Fruit fly (Drosophila melanogaster) whole organism, embryonic: Measurements from ENCODE around the gene Hecw.

ENCODE experiments used
- Antp ChIP-seq: fragments of 200-800 bp; sonication (Bioruptor generic); optimal IDR thresholded peaks from 3 replicates; lab custom pipeline; 2016; ENCODE audit warnings: missing biosample characterization, missing genetic modification characterization
- Asciz ChIP-seq: fragments of 200-800 bp; sonication (Bioruptor generic); optimal IDR thresholded peaks from 2 replicates; lab custom pipeline; 2017; ENCODE audit warnings: missing biosample characterization, mild to moderate bottlenecking, missing genetic modification characterization, missing genetic modification reagents
- BtbVII ChIP-seq: fragments of 200-800 bp; sonication (Bioruptor generic); optimal IDR thresholded peaks from 3 replicates; lab custom pipeline; 2017; ENCODE audit warnings: missing biosample characterization, mild to moderate bottlenecking, missing genetic modification characterization
- CG10321 ChIP-seq: fragments of 200-800 bp; sonication (Bioruptor generic); IDR thresholded peaks from 2 replicates; pipeline ENCODE4 v1.3.6; 2022; ENCODE audit warnings: missing biosample characterization, missing genetic modification characterization
- CG11085 ChIP-seq: fragments of 200-800 bp; sonication (Bioruptor generic); IDR thresholded peaks from 2 replicates; pipeline ENCODE4 v1.3.6; 2022; ENCODE audit warnings: missing biosample characterization, missing genetic modification characterization
- CG11247 ChIP-seq: fragments of 200-800 bp; sonication (Bioruptor generic); IDR thresholded peaks from 2 replicates; pipeline ENCODE4 v1.3.6; 2022; ENCODE audit warnings: missing biosample characterization, missing genetic modification characterization
- CG11560 ChIP-seq: fragments of 200-800 bp; sonication (Bioruptor generic); IDR thresholded peaks from 3 replicates; pipeline ENCODE4 v1.3.6; 2022; ENCODE audit warnings: missing biosample characterization, missing genetic modification characterization
- CG12219 ChIP-seq: fragments of 200-800 bp; sonication (Bioruptor generic); optimal IDR thresholded peaks from 3 replicates; lab custom pipeline; 2018; ENCODE audit warnings: missing biosample characterization, mild to moderate bottlenecking, missing genetic modification characterization
- CG13287 ChIP-seq: fragments of 200-800 bp; sonication (Bioruptor generic); IDR thresholded peaks from 2 replicates; pipeline ENCODE4 v1.3.6; 2022; ENCODE audit warnings: missing biosample characterization, missing genetic modification characterization; ENCODE audit not compliant: partially characterized antibody
- CG13775 ChIP-seq: fragments of 200-800 bp; sonication (Bioruptor generic); optimal IDR thresholded peaks from 3 replicates; lab custom pipeline; 2017; ENCODE audit warnings: missing biosample characterization, mild to moderate bottlenecking, missing genetic modification characterization
- CG1529 ChIP-seq: fragments of 200-800 bp; sonication (Bioruptor generic); optimal IDR thresholded peaks from 3 replicates; lab custom pipeline; 2018; ENCODE audit warnings: missing biosample characterization, missing genetic modification characterization
- CG15601 ChIP-seq: fragments of 200-800 bp; sonication (Bioruptor generic); optimal IDR thresholded peaks from 3 replicates; lab custom pipeline; 2019; ENCODE audit warnings: missing biosample characterization, mild to moderate bottlenecking, missing genetic modification characterization, moderate library complexity
- CG1603 ChIP-seq: fragments of 200-800 bp; sonication (Bioruptor generic); optimal IDR thresholded peaks from 2 replicates; lab custom pipeline; 2019; ENCODE audit warnings: missing biosample characterization, mild to moderate bottlenecking, missing genetic modification characterization, moderate library complexity
- CG17829 ChIP-seq: fragments of 200-800 bp; optimal IDR thresholded peaks from 2 replicates; lab custom pipeline; 2019; ENCODE audit warnings: missing biosample characterization, mild to moderate bottlenecking, missing genetic modification characterization, moderate library complexity
- CG17912 ChIP-seq: fragments of 200-800 bp; sonication (Bioruptor generic); optimal IDR thresholded peaks from 2 replicates; lab custom pipeline; 2018; ENCODE audit warnings: missing biosample characterization, mild to moderate bottlenecking, missing genetic modification characterization
- CG2889 ChIP-seq: fragments of 200-800 bp; sonication (Bioruptor generic); IDR thresholded peaks from 3 replicates; pipeline ENCODE4 v1.3.6; 2022; ENCODE audit warnings: missing biosample characterization, missing genetic modification characterization
- CG8089 ChIP-seq: fragments of 200-800 bp; sonication (Bioruptor generic); optimal IDR thresholded peaks from 3 replicates; lab custom pipeline; 2016; ENCODE audit warnings: missing biosample characterization, missing genetic modification characterization
- CkIIα-i1 ChIP-seq: fragments of 200-800 bp; sonication (Bioruptor generic); IDR thresholded peaks from 2 replicates; pipeline ENCODE4 v1.3.6; 2022; ENCODE audit warnings: missing biosample characterization, missing genetic modification characterization
- Dbx ChIP-seq: fragments of 200-800 bp; sonication (Bioruptor generic); IDR thresholded peaks from 3 replicates; pipeline ENCODE4 v1.3.6; 2022; ENCODE audit warnings: missing biosample characterization, missing genetic modification characterization
- Dip3 ChIP-seq: fragments of 200-800 bp; sonication (Bioruptor generic); optimal IDR thresholded peaks from 3 replicates; lab custom pipeline; 2016; ENCODE audit warnings: missing biosample characterization, missing genetic modification characterization
- Dref ChIP-seq: fragments of 200-800 bp; sonication (Bioruptor generic); IDR thresholded peaks from 2 replicates; pipeline ENCODE4 v1.3.6; 2022; ENCODE audit warnings: missing biosample characterization, missing genetic modification characterization
- Fer3 ChIP-seq: fragments of 200-800 bp; sonication (Bioruptor generic); optimal IDR thresholded peaks from 2 replicates; lab custom pipeline; 2018; ENCODE audit warnings: missing biosample characterization, mild to moderate bottlenecking, missing genetic modification characterization, moderate library complexity
- Hr3 ChIP-seq: fragments of 200-800 bp; sonication (Bioruptor generic); optimal IDR thresholded peaks from 3 replicates; lab custom pipeline; 2016; ENCODE audit warnings: missing biosample characterization, missing genetic modification characterization
- Med ChIP-seq: fragments of 200-800 bp; sonication (Bioruptor generic); peaks from one replicate; lab custom pipeline; 2016; ENCODE audit warnings: missing biosample characterization, missing genetic modification characterization, mild to moderate bottlenecking, inconsistent platforms, moderate library complexity
- Optix ChIP-seq: fragments of 200-800 bp; sonication (Bioruptor generic); IDR thresholded peaks from 3 replicates; pipeline ENCODE4 v1.3.6; 2022; ENCODE audit warnings: missing biosample characterization, missing genetic modification characterization
- Poxn ChIP-seq: fragments of 200-800 bp; sonication (Bioruptor generic); IDR thresholded peaks from 2 replicates; pipeline ENCODE4 v1.3.6; 2022; ENCODE audit warnings: missing biosample characterization, missing genetic modification characterization
- Rx ChIP-seq: fragments of 200-800 bp; sonication (Bioruptor generic); IDR thresholded peaks from 2 replicates; pipeline ENCODE4 v1.3.6; 2022; ENCODE audit warnings: missing biosample characterization, missing genetic modification characterization
- Scr ChIP-seq: fragments of 200-800 bp; sonication (Bioruptor generic); IDR thresholded peaks from 2 replicates; pipeline ENCODE4 v1.3.6; 2022; ENCODE audit warnings: missing biosample characterization, missing genetic modification characterization; ENCODE audit not compliant: partially characterized antibody
- Side ChIP-seq: fragments of 200-800 bp; sonication (Bioruptor generic); optimal IDR thresholded peaks from 2 replicates; lab custom pipeline; 2016; ENCODE audit warnings: missing biosample characterization, missing genetic modification characterization
- Stat92E ChIP-seq, 3 experiments: fragments of >200 bp in 2 of 3; fragments of 200-800 bp in 1 of 3; sonication (Bioruptor generic) in 1 of 3; optimal IDR thresholded peaks; 2 replicates each; lab custom pipeline; 2017 to 2019; ENCODE audit warnings: missing biosample characterization in 3 of 3, missing genetic modification characterization in 3 of 3, mild to moderate bottlenecking in 1 of 3, moderate library complexity in 1 of 3
- al ChIP-seq: fragments of 200-800 bp; sonication (Bioruptor generic); IDR thresholded peaks from 2 replicates; pipeline ENCODE4 v1.3.6; 2022; ENCODE audit warnings: missing biosample characterization, missing genetic modification characterization
- chinmo ChIP-seq: fragments of 200-800 bp; sonication (Bioruptor generic); IDR thresholded peaks from 4 replicates; pipeline ENCODE4 v1.3.6; 2022; ENCODE audit warnings: missing biosample characterization, missing genetic modification characterization; ENCODE audit not compliant: partially characterized antibody
- danr ChIP-seq: fragments of 200-800 bp; sonication (Bioruptor generic); IDR thresholded peaks from 2 replicates; pipeline ENCODE4 v1.3.6; 2022; ENCODE audit warnings: missing biosample characterization, missing genetic modification characterization
- disco-r ChIP-seq: fragments of 200-800 bp; sonication (Bioruptor generic); optimal IDR thresholded peaks from 2 replicates; lab custom pipeline; 2016; ENCODE audit warnings: missing biosample characterization, missing genetic modification characterization
- ems ChIP-seq: fragments of 200-800 bp; sonication (Bioruptor generic); optimal IDR thresholded peaks from 3 replicates; lab custom pipeline; 2016; ENCODE audit warnings: missing biosample characterization, missing genetic modification characterization
- eve ChIP-seq, 2 experiments: fragments of >200 bp; optimal IDR thresholded peaks; 2 replicates each; lab custom pipeline; 2017; ENCODE audit warnings: missing biosample characterization in 2 of 2, missing genetic modification characterization in 2 of 2
- ftz-f1 ChIP-seq: fragments of 200-800 bp; sonication (Bioruptor generic); optimal IDR thresholded peaks from 2 replicates; lab custom pipeline; 2016; ENCODE audit warnings: missing biosample characterization, missing genetic modification characterization
- gcm ChIP-seq: fragments of 200-800 bp; sonication (Bioruptor generic); optimal IDR thresholded peaks from 2 replicates; lab custom pipeline; 2019; ENCODE audit warnings: missing biosample characterization, mild to moderate bottlenecking, missing genetic modification characterization, moderate library complexity
- ham ChIP-seq: fragments of 200-800 bp; sonication (Bioruptor generic); IDR thresholded peaks from 2 replicates; pipeline ENCODE4 v1.3.6; 2022; ENCODE audit warnings: missing biosample characterization, missing genetic modification characterization
- hth ChIP-seq: fragments of >200 bp; optimal IDR thresholded peaks from 2 replicates; lab custom pipeline; 2017; ENCODE audit warnings: inconsistent platforms
- lmd ChIP-seq: fragments of 200-800 bp; sonication (Bioruptor generic); IDR thresholded peaks from 2 replicates; pipeline ENCODE4 v1.3.6; 2022; ENCODE audit warnings: missing biosample characterization, missing genetic modification characterization
- luna ChIP-seq: fragments of 200-800 bp; sonication (Bioruptor generic); optimal IDR thresholded peaks from 2 replicates; lab custom pipeline; 2016; ENCODE audit warnings: missing biosample characterization, missing genetic modification characterization
- mam ChIP-seq: fragments of 200-800 bp; sonication (Bioruptor generic); optimal IDR thresholded peaks from 3 replicates; lab custom pipeline; 2016; ENCODE audit warnings: missing biosample characterization, missing genetic modification characterization
- mld ChIP-seq: fragments of 200-800 bp; sonication (Bioruptor generic); IDR thresholded peaks from 3 replicates; pipeline ENCODE4 v1.3.6; 2022; ENCODE audit warnings: missing biosample characterization, missing genetic modification characterization; ENCODE audit not compliant: partially characterized antibody
- nerfin-1 ChIP-seq: fragments of 200-800 bp; sonication (Bioruptor generic); optimal IDR thresholded peaks from 3 replicates; lab custom pipeline; 2019; ENCODE audit warnings: missing biosample characterization, mild to moderate bottlenecking, missing genetic modification characterization, moderate library complexity
- otp ChIP-seq: fragments of 200-800 bp; sonication (Bioruptor generic); IDR thresholded peaks from 3 replicates; pipeline ENCODE4, ENCODE4 v1.3.6; 2022; ENCODE audit warnings: missing biosample characterization, missing genetic modification characterization
- pnt ChIP-seq: fragments of 200-800 bp; sonication (Bioruptor generic); optimal IDR thresholded peaks from 3 replicates; lab custom pipeline; 2016; ENCODE audit warnings: missing biosample characterization, missing genetic modification characterization
- seq ChIP-seq: fragments of 200-800 bp; sonication (Bioruptor generic); IDR thresholded peaks from 2 replicates; pipeline ENCODE4 v1.3.6; 2022; ENCODE audit warnings: missing biosample characterization, missing genetic modification characterization
- sna ChIP-seq: fragments of 200-800 bp; sonication (Bioruptor generic); IDR thresholded peaks from 2 replicates; pipeline ENCODE4 v1.3.6; 2022; ENCODE audit warnings: missing biosample characterization, missing genetic modification characterization; ENCODE audit not compliant: partially characterized antibody
- sr ChIP-seq: fragments of 200-800 bp; sonication (Bioruptor generic); IDR thresholded peaks from 3 replicates; pipeline ENCODE4 v1.3.6; 2022; ENCODE audit warnings: missing biosample characterization, missing genetic modification characterization
- twi ChIP-seq: fragments of 200-800 bp; optimal IDR thresholded peaks from 2 replicates; lab custom pipeline; 2019; ENCODE audit warnings: missing biosample characterization, mild to moderate bottlenecking, missing genetic modification characterization, moderate library complexity

The Hecw gene

dm6 chrX:9640690-9641149 lies 32.0 kb downstream of the Hecw start (continued):
- TF ChIP-seq lmd (GFP tag; lab: Robert Waterston, UW) = peak; percentile 94
- peak in 1 of 2 experiments; percentile 98 for TF ChIP-seq eve (GFP tag; optimal IDR thresholded peaks at IDR 0.05; lab: Kevin White, UChicago)
- TF ChIP-seq sna (GFP tag; lab: Robert Waterston, UW) = no peak
- peak; percentile 94 for TF ChIP-seq CG17912 (GFP tag; lab: Kevin White, UChicago)
- TF ChIP-seq nerfin-1 (tag; lab: Kevin White, UChicago) = peak; percentile 96
- peak; percentile 97 for TF ChIP-seq Dbx
- TF ChIP-seq CG11560 = peak; percentile 80
- peak; percentile 90 for TF ChIP-seq Antp (GFP tag; lab: Kevin White, UChicago)
- TF ChIP-seq disco-r (GFP tag; lab: Kevin White, UChicago) = peak; percentile 92
- TF ChIP-seq Rx (GFP tag; lab: Robert Waterston, UW) = peak; percentile 86
- peak; percentile 94 for TF ChIP-seq CG15601 (tag; lab: Kevin White, UChicago)
- peak; percentile 79 for TF ChIP-seq pnt (GFP tag; lab: Kevin White, UChicago)
- TF ChIP-seq Fer3 (tag; lab: Kevin White, UChicago) = peak; percentile 99
- no peak; the same call in 3 of the 4 replicates for TF ChIP-seq chinmo (GFP tag; lab: Robert Waterston, UW)
- peak; percentile 74 for TF ChIP-seq Hr3 (GFP tag; lab: Kevin White, UChicago)
- no peak for TF ChIP-seq Dref
- peak; percentile 90 for TF ChIP-seq CG2889 (GFP tag; lab: Robert Waterston, UW)
- TF ChIP-seq mld (GFP tag; lab: Robert Waterston, UW) = 0 out of 3 replicates have a peak, but pooled peaks have one; percentile 34
- TF ChIP-seq danr (GFP tag; lab: Robert Waterston, UW) = peak; percentile 90; the same call in 1 of the 2 replicates
- peak; percentile 76; the same call in 1 of the 2 replicates for TF ChIP-seq CG10321 (GFP tag; lab: Robert Waterston, UW)
- TF ChIP-seq gcm (GFP tag; lab: Kevin White, UChicago) = peak; percentile 97
- no peak for TF ChIP-seq hth (lab: Kevin White, UChicago)
- TF ChIP-seq CG13287 (GFP tag; lab: Robert Waterston, UW) = peak; percentile 26; the same call in 1 of the 2 replicates
- TF ChIP-seq CG17829 (tag; lab: Kevin White, UChicago) = peak; percentile 97
- TF ChIP-seq mam (GFP tag; lab: Kevin White, UChicago) = peak; percentile 95
- peak; percentile 27 for TF ChIP-seq ftz-f1 (GFP tag; lab: Kevin White, UChicago)
- peak; percentile 98 for TF ChIP-seq Asciz (GFP tag; lab: Kevin White, UChicago)
- peak; percentile 99 for TF ChIP-seq BtbVII
- peak; percentile 86; the same call in 1 of the 2 replicates for TF ChIP-seq CG11085 (GFP tag; lab: Robert Waterston, UW)
- peak; percentile 82 for TF ChIP-seq Poxn (GFP tag; lab: Robert Waterston, UW)
- TF ChIP-seq sr (GFP tag; lab: Robert Waterston, UW) = peak; percentile 96
- peak; percentile 96 for TF ChIP-seq CG1603
- peak; percentile 71 for TF ChIP-seq CkIIα-i1 (GFP tag; lab: Robert Waterston, UW)
- TF ChIP-seq CG1529 = peak; percentile 88
- TF ChIP-seq Side (GFP tag; lab: Kevin White, UChicago) = peak; percentile 97
- peak; percentile 96 for TF ChIP-seq ems (GFP tag; lab: Kevin White, UChicago)
- no peak for TF ChIP-seq Scr (GFP tag; lab: Robert Waterston, UW)
- TF ChIP-seq Dip3 (GFP tag; lab: Kevin White, UChicago) = peak; percentile 97
- peak; percentile 92 for TF ChIP-seq otp (GFP tag; lab: Robert Waterston, UW)
- TF ChIP-seq twi = peak; percentile 88
- TF ChIP-seq Optix (GFP tag; lab: Robert Waterston, UW) = peak; percentile 89
- peak; percentile 99 for TF ChIP-seq CG12219 (GFP tag; lab: Kevin White, UChicago)
- peak in 1 of 3 experiments; percentile 41 for TF ChIP-seq Stat92E (GFP tag; optimal IDR thresholded peaks at IDR 0.05; lab: Kevin White, UChicago)
- TF ChIP-seq CG13775 (GFP tag; lab: Kevin White, UChicago) = peak; percentile 95
- TF ChIP-seq CG8089 = peak; percentile 88
- peak; percentile 85 for TF ChIP-seq luna
- peak; percentile 96 for TF ChIP-seq seq
- peak; percentile 100 for TF ChIP-seq Med
- peak; percentile 90 for TF ChIP-seq al
- peak; percentile 70; the same call in 1 of the 2 replicates for TF ChIP-seq ham (GFP tag; lab: Robert Waterston, UW)
- peak; percentile 90 for TF ChIP-seq CG11247 (GFP tag; lab: Robert Waterston, UW)
